Worm (Caenorhabditis elegans) whole organism, mixed stage, embryonic: Measurements from ENCODE around the gene perm-1.

Source experiments
- ceh-83 ChIP-seq: fragments of 200-800 bp; sonication (Bioruptor generic); optimal IDR thresholded peaks from 2 replicates; lab custom pipeline; 2018; ENCODE audit warnings: mild to moderate bottlenecking, missing genetic modification characterization, missing compliant biosample characterization
- nhr-237 ChIP-seq: fragments of 150-350 bp; optimal IDR thresholded peaks from 2 replicates; lab custom pipeline; 2014; ENCODE audit warnings: missing biosample characterization, missing genetic modification characterization
- nhr-28 ChIP-seq: fragments of 150-350 bp; optimal IDR thresholded peaks from 2 replicates; lab custom pipeline; 2014; ENCODE audit warnings: missing biosample characterization, missing genetic modification characterization
- nhr-76 ChIP-seq: sonication (generic microtip); optimal IDR thresholded peaks from 2 replicates; lab custom pipeline; 2017; ENCODE audit warnings: missing biosample characterization, missing genetic modification characterization
- snpc-4 ChIP-seq: fragments of 150-350 bp; optimal IDR thresholded peaks from 2 replicates; lab custom pipeline; 2014; ENCODE audit warnings: missing biosample characterization, missing genetic modification characterization
- sptf-1 ChIP-seq: sonication (generic microtip); optimal IDR thresholded peaks from 2 replicates; lab custom pipeline; 2017; ENCODE audit warnings: mild to moderate bottlenecking, missing genetic modification characterization, moderate library complexity, missing compliant biosample characterization

DNA sequence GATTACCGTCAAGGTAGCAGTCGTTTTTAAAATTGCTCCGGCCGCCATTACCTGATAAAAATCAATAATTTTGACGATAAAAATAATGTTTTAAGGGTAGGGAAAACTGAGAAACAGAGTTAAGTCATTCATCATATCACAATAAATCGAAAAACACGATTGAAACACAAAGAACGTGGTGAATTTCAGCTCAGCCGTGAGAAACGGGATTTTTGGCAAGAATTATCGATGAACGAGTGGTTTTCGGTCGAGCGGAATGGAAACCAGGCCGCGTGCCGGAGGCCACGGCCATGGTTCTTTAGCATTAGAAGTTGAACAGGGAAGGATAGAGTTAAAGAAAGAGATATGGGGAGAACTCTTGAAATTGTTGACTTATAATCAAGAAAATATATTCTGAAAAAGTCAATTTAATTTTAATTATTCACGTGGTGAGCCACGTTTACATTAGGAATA, 1.3 kb upstream of the perm-1 start, which contains the start of the genes vha-4 and T01H3.5:
- TF ChIP-seq nhr-76 (tag; lab: Kevin White, UChicago) (no peak), ceh-83 (GFP tag; lab: Kevin White, UChicago) (no peak), sptf-1 (no peak), snpc-4 (tag; lab: Kevin White, UChicago) (no peak), nhr-237 (tag; lab: Kevin White, UChicago) (no peak), nhr-28 (no peak)
